Worm (Caenorhabditis elegans) whole organism, L4 larva: ENCODE data around the gene srsx-15.
A peak's percentile ranks its signal among the peaks of the same experiment; 100 is the strongest.

Experiments used
- F26F4.8 ChIP-seq: fragments of 200-800 bp; sonication (Bioruptor generic); conservative IDR thresholded peaks from 2 replicates; pipeline ENCODE4 v1.3.6; 2022; ENCODE audit warnings: missing genetic modification characterization, missing compliant biosample characterization
- R02D3.7 ChIP-seq: fragments of 150-350 bp; sonication (generic microtip); optimal IDR thresholded peaks from 3 replicates; lab custom pipeline; 2014; ENCODE audit warnings: missing biosample characterization, missing genetic modification characterization
- T26A8.4 ChIP-seq: fragments of 200-800 bp; sonication (Bioruptor generic); IDR thresholded peaks from 2 replicates; pipeline ENCODE4 v1.3.6; 2022; ENCODE audit warnings: missing genetic modification characterization, missing compliant biosample characterization
- Y105C5A.15 ChIP-seq: fragments of 200-800 bp; sonication (Bioruptor generic); IDR thresholded peaks from 2 replicates; pipeline ENCODE4 v1.3.6; 2022; ENCODE audit warnings: missing genetic modification characterization, missing compliant biosample characterization
- ZK337.2 ChIP-seq: fragments of 200-800 bp; sonication (Bioruptor generic); IDR thresholded peaks from 2 replicates; pipeline ENCODE4 v1.3.6; 2022; ENCODE audit warnings: missing genetic modification reagents, missing genetic modification characterization, missing compliant biosample characterization
- ZK546.5 ChIP-seq, 2 experiments: sonication (generic microtip); optimal IDR thresholded peaks; 2 replicates each; lab custom pipeline; 2017; ENCODE audit warnings: missing biosample characterization in 2 of 2, missing genetic modification characterization in 2 of 2
- aha-1 ChIP-seq: fragments of 150-350 bp; peaks from one replicate; lab custom pipeline; 2014; ENCODE audit warnings: missing biosample characterization, missing genetic modification characterization
- aly-2 ChIP-seq: sonication (generic microtip); optimal IDR thresholded peaks from 2 replicates; lab custom pipeline; 2018; ENCODE audit warnings: missing biosample characterization, missing genetic modification characterization
- ceh-44 ChIP-seq: fragments of 200-800 bp; sonication (Bioruptor generic); IDR thresholded peaks from 2 replicates; pipeline ENCODE4 v1.3.6; 2022; ENCODE audit warnings: missing genetic modification reagents, missing genetic modification characterization, missing compliant biosample characterization
- ceh-62 ChIP-seq: sonication (generic microtip); optimal IDR thresholded peaks from 2 replicates; lab custom pipeline; 2017; ENCODE audit warnings: missing biosample characterization, missing genetic modification characterization
- cey-2 ChIP-seq: sonication (generic microtip); optimal IDR thresholded peaks from 3 replicates; lab custom pipeline; 2017; ENCODE audit warnings: missing genetic modification characterization, mild to moderate bottlenecking, missing compliant biosample characterization, antibody characterized with exemption, borderline replicate concordance; ENCODE audit not compliant: insufficient read depth
- ctbp-1 ChIP-seq: fragments of 200-800 bp; sonication (Bioruptor generic); IDR thresholded peaks from 2 replicates; pipeline ENCODE4 v1.3.6; 2022; ENCODE audit warnings: missing genetic modification reagents, missing genetic modification characterization, missing compliant biosample characterization
- daf-16 ChIP-seq, 3 experiments: sonication (generic microtip); optimal IDR thresholded peaks; 2 replicates each; lab custom pipeline; 2016 to 2017; ENCODE audit warnings: missing genetic modification characterization in 3 of 3, missing genetic modification reagents in 3 of 3, mild to moderate bottlenecking in 2 of 3, missing compliant biosample characterization in 2 of 3, missing biosample characterization in 1 of 3, moderate library complexity in 1 of 3
- dmd-9 ChIP-seq: fragments of 200-800 bp; sonication (Bioruptor generic); IDR thresholded peaks from 2 replicates; pipeline ENCODE4 v1.3.6; 2022; ENCODE audit warnings: missing genetic modification reagents, missing genetic modification characterization, missing compliant biosample characterization
- dpl-1 ChIP-seq: fragments of 150-350 bp; optimal IDR thresholded peaks from 2 replicates; lab custom pipeline; 2014; ENCODE audit warnings: missing biosample characterization, missing genetic modification reagents, missing genetic modification characterization
- duxl-1 ChIP-seq: sonication (generic microtip); optimal IDR thresholded peaks from 2 replicates; lab custom pipeline; 2016; ENCODE audit warnings: mild to moderate bottlenecking, missing genetic modification characterization, moderate library complexity, missing compliant biosample characterization; ENCODE audit not compliant: poor library complexity
- dve-1 ChIP-seq: sonication (generic microtip); optimal IDR thresholded peaks from 2 replicates; lab custom pipeline; 2017; ENCODE audit warnings: antibody characterized with exemption, mild to moderate bottlenecking, missing genetic modification characterization, missing compliant biosample characterization; ENCODE audit not compliant: insufficient read depth
- egl-27 ChIP-seq: sonication (generic microtip); optimal IDR thresholded peaks from 3 replicates; lab custom pipeline; 2017; ENCODE audit warnings: missing biosample characterization, missing genetic modification reagents, missing genetic modification characterization
- gei-8 ChIP-seq: fragments of 200-800 bp; sonication (Bioruptor generic); optimal IDR thresholded peaks from 2 replicates; lab custom pipeline; 2018; ENCODE audit warnings: mild to moderate bottlenecking, missing genetic modification characterization, missing compliant biosample characterization
- hlh-11 ChIP-seq: fragments of 200-800 bp; sonication (Bioruptor generic); optimal IDR thresholded peaks from 2 replicates; lab custom pipeline; 2018; ENCODE audit warnings: mild to moderate bottlenecking, missing genetic modification characterization, missing compliant biosample characterization
- hlh-30 ChIP-seq: sonication (generic microtip); optimal IDR thresholded peaks from 2 replicates; lab custom pipeline; 2017; ENCODE audit warnings: antibody characterized with exemption, mild to moderate bottlenecking, missing genetic modification characterization, missing compliant biosample characterization; ENCODE audit not compliant: insufficient read depth
- hmg-1.1 ChIP-seq: fragments of 200-800 bp; sonication (Bioruptor generic); IDR thresholded peaks from 2 replicates; pipeline ENCODE4 v1.3.6; 2022; ENCODE audit warnings: missing genetic modification reagents, missing genetic modification characterization, missing compliant biosample characterization
- jun-1 ChIP-seq: fragments of 150-350 bp; optimal IDR thresholded peaks from 2 replicates; lab custom pipeline; 2014; ENCODE audit warnings: missing biosample characterization, missing genetic modification reagents, missing genetic modification characterization
- lim-7 ChIP-seq: fragments of 200-800 bp; sonication (Bioruptor generic); IDR thresholded peaks from 2 replicates; pipeline ENCODE4 v1.3.6; 2022; ENCODE audit warnings: missing genetic modification characterization, missing compliant biosample characterization
- lin-1 ChIP-seq: fragments of 200-800 bp; sonication (Bioruptor generic); IDR thresholded peaks from 2 replicates; pipeline ENCODE4 v1.3.6; 2022; ENCODE audit warnings: missing genetic modification reagents, missing genetic modification characterization, missing compliant biosample characterization
- lin-13 ChIP-seq: fragments of 150-350 bp; optimal IDR thresholded peaks from 2 replicates; lab custom pipeline; 2014; ENCODE audit warnings: missing biosample characterization, missing genetic modification reagents, missing genetic modification characterization
- lin-29 ChIP-seq: fragments of 200-800 bp; sonication (Bioruptor generic); IDR thresholded peaks from 2 replicates; pipeline ENCODE4 v1.3.6; 2022; ENCODE audit warnings: missing genetic modification reagents, missing genetic modification characterization, missing compliant biosample characterization
- mdl-1 ChIP-seq, 2 experiments: fragments of 150-350 bp in 1 of 2; sonication (generic microtip) in 1 of 2; optimal IDR thresholded peaks; 2 replicates each; lab custom pipeline; 2014 to 2017; ENCODE audit warnings: missing biosample characterization in 2 of 2, missing genetic modification characterization in 2 of 2
- mes-2 ChIP-seq: sonication (generic microtip); optimal IDR thresholded peaks from 2 replicates; lab custom pipeline; 2016; ENCODE audit warnings: missing genotype, mild to moderate bottlenecking, missing genetic modification characterization, missing compliant biosample characterization; ENCODE audit not compliant: poor library complexity, severe bottlenecking
- mxl-2 ChIP-seq: fragments of 200-800 bp; sonication (Bioruptor generic); conservative IDR thresholded peaks from 2 replicates; pipeline ENCODE4 v1.3.6; 2022; ENCODE audit warnings: missing genetic modification reagents, missing genetic modification characterization, missing compliant biosample characterization
- mxl-3 ChIP-seq: fragments of 200-800 bp; sonication (Bioruptor generic); optimal IDR thresholded peaks from 2 replicates; lab custom pipeline; 2018; ENCODE audit warnings: mild to moderate bottlenecking, missing genetic modification characterization, missing compliant biosample characterization
- nhr-102 ChIP-seq: sonication (generic microtip); optimal IDR thresholded peaks from 2 replicates; lab custom pipeline; 2016; ENCODE audit warnings: mild to moderate bottlenecking, missing genetic modification characterization, moderate library complexity, missing compliant biosample characterization
- nhr-111 ChIP-seq: fragments of 200-800 bp; sonication (Bioruptor generic); optimal IDR thresholded peaks from 2 replicates; lab custom pipeline; 2018; ENCODE audit warnings: mild to moderate bottlenecking, missing genetic modification characterization, missing compliant biosample characterization
- nhr-28 ChIP-seq: fragments of 150-350 bp; optimal IDR thresholded peaks from 2 replicates; lab custom pipeline; 2014; ENCODE audit warnings: missing biosample characterization, missing genetic modification characterization
- nhr-42 ChIP-seq: fragments of 200-800 bp; sonication (Bioruptor generic); IDR thresholded peaks from 2 replicates; pipeline ENCODE4 v1.3.6; 2022; ENCODE audit warnings: missing genetic modification characterization, missing compliant biosample characterization
- nhr-48 ChIP-seq: sonication (generic microtip); optimal IDR thresholded peaks from 2 replicates; lab custom pipeline; 2016; ENCODE audit warnings: mild to moderate bottlenecking, missing genetic modification characterization, missing compliant biosample characterization
- nhr-77 ChIP-seq: fragments of 150-350 bp; optimal IDR thresholded peaks from 2 replicates; lab custom pipeline; 2014; ENCODE audit warnings: missing biosample characterization, missing genetic modification characterization
- pqm-1 ChIP-seq: sonication (generic microtip); optimal IDR thresholded peaks from 2 replicates; lab custom pipeline; 2017; ENCODE audit warnings: missing biosample characterization, missing genetic modification characterization
- rbr-2 ChIP-seq: sonication (generic microtip); optimal IDR thresholded peaks from 2 replicates; lab custom pipeline; 2016; ENCODE audit warnings: missing genotype, missing genetic modification characterization, missing compliant biosample characterization
- spr-3 ChIP-seq: fragments of 200-800 bp; sonication (Bioruptor generic); optimal IDR thresholded peaks from 2 replicates; lab custom pipeline; 2018; ENCODE audit warnings: mild to moderate bottlenecking, missing genetic modification characterization, missing compliant biosample characterization
- tag-97 ChIP-seq: fragments of 200-800 bp; sonication (Bioruptor generic); IDR thresholded peaks from 2 replicates; pipeline ENCODE4 v1.3.6; 2022; ENCODE audit warnings: missing genetic modification characterization, missing compliant biosample characterization
- unc-62 ChIP-seq, 3 experiments: fragments of 150-350 bp in 1 of 3; sonication (generic microtip); optimal IDR thresholded peaks in 2 of 3; peaks in 1 of 3; 1 replicate in 1 of 3; 2 replicates in 2 of 3; lab custom pipeline; 2014 to 2017; ENCODE audit warnings: missing biosample characterization in 3 of 3, missing genetic modification characterization in 3 of 3, missing genetic modification reagents in 3 of 3, missing genotype in 1 of 3
- zag-1 ChIP-seq: fragments of 150-350 bp; optimal IDR thresholded peaks from 2 replicates; lab custom pipeline; 2014; ENCODE audit warnings: missing biosample characterization, missing genetic modification characterization
- ztf-11 ChIP-seq: fragments of 150-350 bp; optimal IDR thresholded peaks from 2 replicates; lab custom pipeline; 2014; ENCODE audit warnings: missing biosample characterization, missing genetic modification characterization
- ztf-7 ChIP-seq: fragments of 150-350 bp; optimal IDR thresholded peaks from 2 replicates; lab custom pipeline; 2014; ENCODE audit warnings: missing biosample characterization, missing genetic modification characterization

Gene srsx-15

ce11 chrIV:5662886-5663285 lies 39.3 kb upstream of the srsx-15 start:
- TF ChIP-seq T26A8.4 (GFP tag; lab: Robert Waterston, UW) (no peak), nhr-111 (no peak), mes-2 (tag; lab: Kevin White, UChicago) (no peak), aha-1 (tag; lab: Kevin White, UChicago) (peak; percentile 94), rbr-2 (no peak), dmd-9 (GFP tag; lab: Robert Waterston, UW) (no peak), gei-8 (GFP tag; lab: Kevin White, UChicago) (no peak), ctbp-1 (GFP tag; lab: Robert Waterston, UW) (no peak), lin-1 (GFP tag; lab: Robert Waterston, UW) (no peak), ztf-7 (tag; lab: Kevin White, UChicago) (no peak), nhr-77 (no peak), jun-1 (tag; lab: Kevin White, UChicago) (no peak), daf-16 (GFP tag; optimal IDR thresholded peaks at IDR 0.05; lab: Kevin White, UChicago) (no peak), daf-16 (tag; optimal IDR thresholded peaks at IDR 0.05; lab: Kevin White, UChicago) (peak; percentile 1), lin-13 (GFP tag; lab: Kevin White, UChicago) (no peak)

ce11 chrIV:5662073-5662472 lies 38.5 kb upstream of the srsx-15 start:
- no peak for TF ChIP-seq T26A8.4 (GFP tag; lab: Robert Waterston, UW)
- no peak for TF ChIP-seq lim-7 (GFP tag; lab: Robert Waterston, UW)
- TF ChIP-seq ZK337.2 (GFP tag; lab: Robert Waterston, UW) = no peak
- no peak for TF ChIP-seq ZK546.5 (tag; optimal IDR thresholded peaks at IDR 0.05; lab: Kevin White, UChicago)
- TF ChIP-seq cey-2 = no peak
- TF ChIP-seq aha-1 (tag; lab: Kevin White, UChicago) = peak; percentile 85
- TF ChIP-seq nhr-48 (tag; lab: Kevin White, UChicago) = no peak
- no peak for TF ChIP-seq mxl-2 (GFP tag; lab: Robert Waterston, UW)
- TF ChIP-seq F26F4.8 (GFP tag; lab: Robert Waterston, UW) = no peak
- TF ChIP-seq tag-97 (GFP tag; lab: Robert Waterston, UW) = no peak
- no peak for TF ChIP-seq lin-29
- TF ChIP-seq unc-62 (GFP tag; optimal IDR thresholded peaks at IDR 0.05 in 1 of 2; lab: Kevin White, UChicago) = peak in 1 of 2 experiments; percentile 72
- no peak for TF ChIP-seq unc-62 (tag; optimal IDR thresholded peaks at IDR 0.05; lab: Kevin White, UChicago)
- no peak for TF ChIP-seq egl-27
- no peak for TF ChIP-seq ceh-62 (tag; lab: Kevin White, UChicago)

ce11 chrIV:5660239-5660638 lies 36.6 kb upstream of the srsx-15 start, which contains the start of gene skn-1:
skn-1 (minus strand) TSS chrIV:5660384.
- TF ChIP-seq aha-1 (tag; lab: Kevin White, UChicago) (no peak), duxl-1 (peak; percentile 27), hlh-30 (peak; percentile 9), ztf-11 (tag; lab: Kevin White, UChicago) (no peak), aly-2 (tag; lab: Kevin White, UChicago) (no peak), T26A8.4 (GFP tag; lab: Robert Waterston, UW) (0 out of 2 replicates have a peak, but pooled peaks have one; percentile 12), nhr-42 (GFP tag; lab: Robert Waterston, UW) (0 out of 2 replicates have a peak, but pooled peaks have one; percentile 14), dpl-1 (GFP tag; lab: Kevin White, UChicago) (no peak), mdl-1 (tag; optimal IDR thresholded peaks at IDR 0.05; lab: Kevin White, UChicago) (no peak), nhr-102 (tag; lab: Kevin White, UChicago) (no peak), zag-1 (tag; lab: Kevin White, UChicago) (no peak)

ce11 chrIV:5659461-5659860 lies 35.8 kb upstream of the srsx-15 start:
- TF ChIP-seq spr-3 (no peak), hlh-11 (peak; percentile 65), dve-1 (tag; lab: Kevin White, UChicago) (peak; percentile 83), ceh-44 (GFP tag; lab: Robert Waterston, UW) (no peak), mxl-3 (GFP tag; lab: Kevin White, UChicago) (peak; percentile 31), daf-16 (GFP tag; optimal IDR thresholded peaks at IDR 0.05; lab: Kevin White, UChicago) (no peak), daf-16 (tag; optimal IDR thresholded peaks at IDR 0.05; lab: Kevin White, UChicago) (peak; percentile 93), pqm-1 (peak; percentile 84), Y105C5A.15 (no peak), hmg-1.1 (GFP tag; lab: Robert Waterston, UW) (0 out of 2 replicates have a peak, but pooled peaks have one; percentile 13), mes-2 (tag; lab: Kevin White, UChicago) (peak; percentile 47), R02D3.7 (no peak), nhr-28 (tag; lab: Kevin White, UChicago) (peak; percentile 80), aha-1 (tag; lab: Kevin White, UChicago) (peak; percentile 32), lin-1 (GFP tag; lab: Robert Waterston, UW) (peak; percentile 82), nhr-42 (GFP tag; lab: Robert Waterston, UW) (no peak)
